Worm (Caenorhabditis elegans): ENCODE results near the gene ugt-59.

ugt-59 gene

DNA sequence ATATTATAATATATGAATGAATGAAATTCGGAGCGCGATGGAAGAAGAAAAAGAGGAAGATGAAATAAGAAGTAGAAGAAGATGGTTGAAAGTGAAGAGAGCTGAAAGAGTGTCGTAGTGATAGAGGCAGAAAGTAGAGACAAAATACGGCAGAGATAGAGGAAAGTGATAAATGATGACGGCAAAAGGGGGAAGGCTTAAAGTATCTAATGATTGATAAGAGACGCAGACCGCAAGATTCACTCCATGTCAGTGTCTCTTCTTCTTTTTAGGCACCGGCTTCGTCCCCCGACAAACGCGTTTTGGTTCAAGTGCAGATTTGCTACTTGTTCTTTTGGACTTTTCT, 18.1 kb upstream of the ugt-59 start (continued):
- TF ChIP-seq ama-1 (optimal IDR thresholded peaks at IDR 0.05) (no peak), aha-1 (tag) (no peak), lin-1 (GFP tag; IDR thresholded peaks at IDR 0.05) (0 out of 2 replicates have a peak, but pooled peaks have one; percentile 46), lin-13 (GFP tag; optimal IDR thresholded peaks at IDR 0.05) (peak; percentile 32), unc-62 (GFP tag; optimal IDR thresholded peaks at IDR 0.05 in 1 of 2) (peak in 1 of 2 experiments; percentile 99), unc-62 (tag; optimal IDR thresholded peaks at IDR 0.05) (no peak)

DNA sequence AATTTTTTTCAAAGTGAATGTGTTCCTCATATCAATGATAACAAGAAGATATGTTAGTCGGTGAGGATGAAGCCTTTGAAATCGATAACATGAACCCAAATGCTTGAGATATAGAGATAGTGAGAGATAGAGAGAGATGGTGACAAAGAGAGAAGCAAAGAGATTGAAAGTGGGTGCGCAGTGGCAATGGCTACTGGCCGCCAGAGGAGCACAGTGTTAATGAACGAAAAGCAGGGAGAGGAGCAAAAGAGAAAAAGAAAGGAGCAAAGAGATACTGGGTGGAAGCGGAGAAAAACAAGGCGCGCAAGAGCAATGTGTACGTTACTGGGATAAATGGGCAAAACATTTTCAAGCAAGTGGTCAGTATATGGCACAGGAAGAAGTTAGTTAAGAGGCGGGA, 15.8 kb upstream of the ugt-59 start:
- TF ChIP-seq ztf-7 (tag; optimal IDR thresholded peaks at IDR 0.05) (no peak), F10B5.3 (tag; optimal IDR thresholded peaks at IDR 0.05) (no peak), hlh-30 (tag; optimal IDR thresholded peaks at IDR 0.05; ENCODE audit: insufficient read depth) (no peak), aha-1 (tag) (peak; percentile 29), rbr-2 (tag; optimal IDR thresholded peaks at IDR 0.05) (peak; percentile 55), nhr-237 (tag; optimal IDR thresholded peaks at IDR 0.05) (no peak), ceh-28 (tag; optimal IDR thresholded peaks at IDR 0.05) (peak; percentile 15), nhr-25 (tag; optimal IDR thresholded peaks at IDR 0.05; ENCODE audit: borderline replicate concordance, insufficient read depth) (no peak), daf-16 (GFP tag; optimal IDR thresholded peaks at IDR 0.05) (peak in 1 of 2 experiments; percentile 24), daf-16 (tag; optimal IDR thresholded peaks at IDR 0.05) (no peak), hmg-1.1 (GFP tag; IDR thresholded peaks at IDR 0.05) (peak; percentile 55), lsy-2 (tag; optimal IDR thresholded peaks at IDR 0.05) (peak in 1 of 2 experiments; percentile 24), ctbp-1 (GFP tag; IDR thresholded peaks at IDR 0.05) (0 out of 2 replicates have a peak, but pooled peaks have one; percentile 61), arid-1 (GFP tag; conservative IDR thresholded peaks at IDR 0.05) (no peak), set-16 (GFP tag; IDR thresholded peaks at IDR 0.05) (peak; percentile 13; the same call in 1 of the 2 replicates), mep-1 (tag; optimal IDR thresholded peaks at IDR 0.05) (peak; percentile 47), hlh-11 (tag; optimal IDR thresholded peaks at IDR 0.05) (peak; percentile 15), fkh-10 (GFP tag; optimal IDR thresholded peaks at IDR 0.05) (peak; percentile 39)

DNA sequence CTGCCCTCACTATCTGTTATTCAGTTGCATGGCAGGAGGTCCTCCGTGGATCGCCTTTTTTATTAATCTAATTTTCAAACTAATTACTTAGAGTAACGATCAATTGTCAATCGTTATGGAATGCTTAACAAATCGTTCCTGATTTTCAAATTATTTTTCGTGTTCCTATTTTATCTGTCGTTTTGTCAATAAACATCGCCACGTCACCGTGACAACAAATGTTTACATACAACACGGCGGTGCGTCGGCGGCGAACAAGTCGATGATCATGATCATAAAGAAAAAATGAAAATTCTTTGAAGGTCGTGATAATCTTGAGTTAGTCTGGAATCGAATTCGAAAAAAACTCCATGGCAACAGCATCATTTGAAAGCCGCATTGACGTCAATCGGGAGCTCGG, 14.9 kb upstream of the ugt-59 start:
- peak; percentile 25 for TF ChIP-seq aha-1 (tag)
- TF ChIP-seq zag-1 (tag; optimal IDR thresholded peaks at IDR 0.05) = no peak
- no peak for TF ChIP-seq pha-4 (GFP tag; IDR thresholded peaks at IDR 0.05)
- peak; percentile 56 for TF ChIP-seq pha-4 (tag; optimal IDR thresholded peaks at IDR 0.05)

DNA sequence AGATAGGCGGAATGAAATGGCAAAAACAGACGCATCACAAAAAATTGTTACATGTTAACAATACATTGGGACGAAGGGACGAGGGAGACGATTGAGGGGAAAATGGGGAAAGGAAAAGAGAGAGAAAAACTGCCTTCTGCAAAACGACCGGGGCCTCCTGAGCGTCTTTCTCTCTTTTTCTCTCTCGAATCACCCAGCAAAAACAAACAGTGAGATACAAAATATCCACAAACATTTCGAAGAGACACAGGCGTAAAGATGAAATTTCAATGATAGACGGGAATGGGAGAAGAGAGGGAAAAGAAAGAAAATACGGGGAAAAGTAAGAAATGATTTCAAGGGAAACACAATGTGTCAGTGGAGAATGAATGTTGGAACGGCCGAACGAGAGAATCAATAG, 14.4 kb upstream of the ugt-59 start:
- TF ChIP-seq nhr-28 (tag; optimal IDR thresholded peaks at IDR 0.05) = peak; percentile 45
- TF ChIP-seq nhr-76 (tag; optimal IDR thresholded peaks at IDR 0.05) = no peak
- peak; percentile 21 for TF ChIP-seq nhr-77 (tag; optimal IDR thresholded peaks at IDR 0.05)
- TF ChIP-seq daf-16 (GFP tag; optimal IDR thresholded peaks at IDR 0.05) = peak in 1 of 2 experiments; percentile 26
- TF ChIP-seq daf-16 (tag; optimal IDR thresholded peaks at IDR 0.05) = peak; percentile 11
- TF ChIP-seq dve-1 (tag; optimal IDR thresholded peaks at IDR 0.05; ENCODE audit: insufficient read depth) = peak; percentile 85
- TF ChIP-seq hlh-11 (tag; optimal IDR thresholded peaks at IDR 0.05) = peak; percentile 67
- TF ChIP-seq nhr-11 (tag; optimal IDR thresholded peaks at IDR 0.05) = peak; percentile 26
- TF ChIP-seq lin-38 (GFP tag; IDR thresholded peaks at IDR 0.05) = no peak
- peak; percentile 38 for TF ChIP-seq hmg-1.1 (GFP tag; IDR thresholded peaks at IDR 0.05)
- no peak for TF ChIP-seq duxl-1 (tag; optimal IDR thresholded peaks at IDR 0.05; ENCODE audit: poor library complexity)
- no peak for TF ChIP-seq unc-130 (GFP tag; optimal IDR thresholded peaks at IDR 0.05)
- peak in 1 of 2 experiments; percentile 57 for TF ChIP-seq lsy-2 (tag; optimal IDR thresholded peaks at IDR 0.05)
- no peak for TF ChIP-seq lin-1 (GFP tag; IDR thresholded peaks at IDR 0.05)
- peak; percentile 34 for TF ChIP-seq ama-1 (optimal IDR thresholded peaks at IDR 0.05)
- peak in 1 of 2 experiments; percentile 19 for TF ChIP-seq hif-1 (tag; optimal IDR thresholded peaks at IDR 0.05)
- TF ChIP-seq rbr-2 (tag; optimal IDR thresholded peaks at IDR 0.05) = peak; percentile 44
- peak in 1 of 2 experiments; percentile 2 for TF ChIP-seq mdl-1 (tag; optimal IDR thresholded peaks at IDR 0.05)
- TF ChIP-seq ctbp-1 (GFP tag; IDR thresholded peaks at IDR 0.05) = 0 out of 2 replicates have a peak, but pooled peaks have one; percentile 14
- TF ChIP-seq unc-62 (GFP tag; optimal IDR thresholded peaks at IDR 0.05 in 1 of 2) = peak in 1 of 2 experiments; percentile 62
- TF ChIP-seq unc-62 (tag; optimal IDR thresholded peaks at IDR 0.05) = no peak
- TF ChIP-seq mep-1 (tag; optimal IDR thresholded peaks at IDR 0.05) = peak; percentile 54
